Fruit fly (Drosophila melanogaster) whole organism, embryonic: ENCODE data around the gene CG17343.

Experiments used
- CG11696 ChIP-seq: fragments of 200-800 bp; sonication (Bioruptor generic); IDR thresholded peaks from 2 replicates; pipeline ENCODE4 v1.3.6; 2022; ENCODE audit warnings: missing biosample characterization, missing genetic modification characterization
- CG11723 ChIP-seq: fragments of 200-800 bp; sonication (Bioruptor generic); optimal IDR thresholded peaks from 2 replicates; lab custom pipeline; 2017; ENCODE audit warnings: missing biosample characterization, mild to moderate bottlenecking, missing genetic modification characterization
- CG1529 ChIP-seq: fragments of 200-800 bp; sonication (Bioruptor generic); optimal IDR thresholded peaks from 3 replicates; lab custom pipeline; 2018; ENCODE audit warnings: missing biosample characterization, missing genetic modification characterization
- CG15514 ChIP-seq: fragments of 200-800 bp; sonication (Bioruptor generic); optimal IDR thresholded peaks from 3 replicates; lab custom pipeline; 2017; ENCODE audit warnings: missing biosample characterization, missing genetic modification characterization, mild to moderate bottlenecking, moderate library complexity, missing genetic modification reagents
- CG15601 ChIP-seq: fragments of 200-800 bp; sonication (Bioruptor generic); optimal IDR thresholded peaks from 3 replicates; lab custom pipeline; 2019; ENCODE audit warnings: missing biosample characterization, mild to moderate bottlenecking, missing genetic modification characterization, moderate library complexity
- CG1647 ChIP-seq: fragments of 200-800 bp; sonication (Bioruptor generic); optimal IDR thresholded peaks from 3 replicates; lab custom pipeline; 2016; ENCODE audit warnings: missing biosample characterization, missing genetic modification characterization
- CG16863 ChIP-seq: fragments of 200-800 bp; sonication (Bioruptor generic); optimal IDR thresholded peaks from 3 replicates; lab custom pipeline; 2016; ENCODE audit warnings: missing biosample characterization, missing genetic modification characterization
- CG17328 ChIP-seq: fragments of 200-800 bp; sonication (Bioruptor generic); IDR thresholded peaks from 2 replicates; pipeline ENCODE4 v1.3.6; 2022; ENCODE audit warnings: missing biosample characterization, missing genetic modification characterization
- CG17361 ChIP-seq: fragments of 200-800 bp; sonication (Bioruptor generic); IDR thresholded peaks from 3 replicates; pipeline ENCODE4 v1.3.6; 2022; ENCODE audit warnings: missing biosample characterization, missing genetic modification characterization
- CG18262 ChIP-seq: fragments of 200-800 bp; optimal IDR thresholded peaks from 3 replicates; lab custom pipeline; 2019; ENCODE audit warnings: missing biosample characterization, mild to moderate bottlenecking, missing genetic modification characterization, moderate library complexity
- CG2202 ChIP-seq: fragments of 200-800 bp; sonication (Bioruptor generic); optimal IDR thresholded peaks from 2 replicates; lab custom pipeline; 2018; ENCODE audit warnings: missing biosample characterization, mild to moderate bottlenecking, missing genetic modification characterization
- CG2678 ChIP-seq: fragments of 200-800 bp; sonication (Bioruptor generic); optimal IDR thresholded peaks from 3 replicates; lab custom pipeline; 2019; ENCODE audit warnings: missing biosample characterization, mild to moderate bottlenecking, missing genetic modification characterization, moderate library complexity
- CG30403 ChIP-seq: fragments of 200-800 bp; sonication (Bioruptor generic); optimal IDR thresholded peaks from 3 replicates; lab custom pipeline; 2016; ENCODE audit warnings: missing biosample characterization, missing genetic modification characterization
- CG3281 ChIP-seq: fragments of 200-800 bp; sonication (Bioruptor generic); optimal IDR thresholded peaks from 3 replicates; lab custom pipeline; 2017; ENCODE audit warnings: missing biosample characterization, mild to moderate bottlenecking, missing genetic modification characterization
- CG33213 ChIP-seq: fragments of 200-800 bp; sonication (Bioruptor generic); optimal IDR thresholded peaks from 3 replicates; lab custom pipeline; 2016; ENCODE audit warnings: missing biosample characterization, missing genetic modification characterization
- CG3726 ChIP-seq: fragments of 200-800 bp; sonication (Bioruptor generic); IDR thresholded peaks from 3 replicates; pipeline ENCODE4, ENCODE4 v1.3.6; 2022; ENCODE audit warnings: missing biosample characterization, missing genetic modification characterization
- CG4360 ChIP-seq: fragments of 200-800 bp; sonication (Bioruptor generic); IDR thresholded peaks from 2 replicates; pipeline ENCODE4 v1.3.6; 2022; ENCODE audit warnings: missing biosample characterization, missing genetic modification characterization
- CG6175 ChIP-seq: fragments of 200-800 bp; sonication (Bioruptor generic); IDR thresholded peaks from 3 replicates; pipeline ENCODE4 v1.3.6; 2022; ENCODE audit warnings: missing biosample characterization, missing genetic modification characterization
- CG6272 ChIP-seq: fragments of 200-800 bp; sonication (Bioruptor generic); IDR thresholded peaks from 2 replicates; pipeline ENCODE4 v1.3.6; 2022; ENCODE audit warnings: missing biosample characterization, missing genetic modification characterization
- CG7556 ChIP-seq: fragments of 200-800 bp; sonication (Bioruptor generic); optimal IDR thresholded peaks from 2 replicates; lab custom pipeline; 2017; ENCODE audit warnings: missing biosample characterization, mild to moderate bottlenecking, missing genetic modification characterization
- CG8359 ChIP-seq: fragments of 200-800 bp; sonication (Bioruptor generic); optimal IDR thresholded peaks from 2 replicates; lab custom pipeline; 2017; ENCODE audit warnings: missing biosample characterization, mild to moderate bottlenecking, missing genetic modification characterization, borderline replicate concordance
- CG9437 ChIP-seq: fragments of 200-800 bp; sonication (Bioruptor generic); optimal IDR thresholded peaks from 2 replicates; lab custom pipeline; 2018; ENCODE audit warnings: missing biosample characterization, mild to moderate bottlenecking, missing genetic modification characterization
- CHES-1-like ChIP-seq: fragments of 200-800 bp; sonication (Bioruptor generic); optimal IDR thresholded peaks from 2 replicates; lab custom pipeline; 2016; ENCODE audit warnings: missing biosample characterization, missing genetic modification characterization
- Camta ChIP-seq: fragments of 200-800 bp; sonication (Bioruptor generic); optimal IDR thresholded peaks from 2 replicates; lab custom pipeline; 2016; ENCODE audit warnings: missing biosample characterization, missing genetic modification characterization
- Dll ChIP-seq: fragments of 200-800 bp; sonication (Bioruptor generic); IDR thresholded peaks from 4 replicates; pipeline ENCODE4 v1.3.6; 2022; ENCODE audit warnings: missing biosample characterization, missing genetic modification characterization; ENCODE audit not compliant: partially characterized antibody
- Ets65A ChIP-seq: fragments of 200-800 bp; sonication (Bioruptor generic); peaks from one replicate; lab custom pipeline; 2016; ENCODE audit warnings: missing biosample characterization, missing genetic modification characterization
- MTF-1 ChIP-seq: fragments of 200-800 bp; sonication (Bioruptor generic); optimal IDR thresholded peaks from 2 replicates; lab custom pipeline; 2018; ENCODE audit warnings: missing biosample characterization, mild to moderate bottlenecking, missing genetic modification characterization, borderline replicate concordance
- Meics ChIP-seq: fragments of 200-800 bp; sonication (Bioruptor generic); optimal IDR thresholded peaks from 2 replicates; lab custom pipeline; 2017; ENCODE audit warnings: missing biosample characterization, mild to moderate bottlenecking, missing genetic modification characterization
- Nf-YB ChIP-seq: fragments of 200-800 bp; sonication (Bioruptor generic); optimal IDR thresholded peaks from 3 replicates; lab custom pipeline; 2019; ENCODE audit warnings: missing biosample characterization, mild to moderate bottlenecking, missing genetic modification characterization, moderate library complexity
- Oaz ChIP-seq: fragments of 200-800 bp; sonication (Bioruptor generic); IDR thresholded peaks from 2 replicates; pipeline ENCODE4 v1.3.6; 2022; ENCODE audit warnings: missing biosample characterization, missing genetic modification characterization
- Side ChIP-seq: fragments of 200-800 bp; sonication (Bioruptor generic); optimal IDR thresholded peaks from 2 replicates; lab custom pipeline; 2016; ENCODE audit warnings: missing biosample characterization, missing genetic modification characterization
- Six4 ChIP-seq: fragments of 200-800 bp; sonication (Bioruptor generic); optimal IDR thresholded peaks from 2 replicates; lab custom pipeline; 2016; ENCODE audit warnings: missing biosample characterization, missing genetic modification characterization
- Sry-β ChIP-seq: fragments of 200-800 bp; sonication (Bioruptor generic); optimal IDR thresholded peaks from 2 replicates; lab custom pipeline; 2018; ENCODE audit warnings: missing biosample characterization, mild to moderate bottlenecking, missing genetic modification characterization, moderate library complexity
- TFAM ChIP-seq: fragments of 200-800 bp; sonication (Bioruptor generic); optimal IDR thresholded peaks from 2 replicates; lab custom pipeline; 2017; ENCODE audit warnings: missing biosample characterization, missing genetic modification characterization, inconsistent platforms
- Tbp ChIP-seq: fragments of >200 bp; optimal IDR thresholded peaks from 2 replicates; lab custom pipeline; 2018; ENCODE audit warnings: missing biosample characterization, missing genetic modification characterization
- ash1 ChIP-seq: fragments of 200-800 bp; sonication (Bioruptor generic); optimal IDR thresholded peaks from 2 replicates; lab custom pipeline; 2018; ENCODE audit warnings: missing biosample characterization, mild to moderate bottlenecking, missing genetic modification characterization
- cad ChIP-seq: fragments of >200 bp; optimal IDR thresholded peaks from 2 replicates; lab custom pipeline; 2017; ENCODE audit warnings: missing biosample characterization, missing genetic modification characterization
- dan ChIP-seq: fragments of 200-800 bp; sonication (Bioruptor generic); IDR thresholded peaks from 2 replicates; pipeline ENCODE4 v1.3.6; 2022; ENCODE audit warnings: missing biosample characterization, missing genetic modification characterization
- fu2 ChIP-seq: fragments of 200-800 bp; sonication (Bioruptor generic); optimal IDR thresholded peaks from 2 replicates; lab custom pipeline; 2016; ENCODE audit warnings: missing biosample characterization, missing genetic modification characterization
- grau ChIP-seq: fragments of 200-800 bp; optimal IDR thresholded peaks from 3 replicates; lab custom pipeline; 2019; ENCODE audit warnings: missing biosample characterization, mild to moderate bottlenecking, missing genetic modification characterization, moderate library complexity
- lbe ChIP-seq: fragments of 200-800 bp; sonication (Bioruptor generic); optimal IDR thresholded peaks from 2 replicates; lab custom pipeline; 2016; ENCODE audit warnings: missing biosample characterization, mild to moderate bottlenecking, missing genetic modification characterization
- maf-S ChIP-seq: fragments of 200-800 bp; sonication (Bioruptor generic); optimal IDR thresholded peaks from 2 replicates; lab custom pipeline; 2016; ENCODE audit warnings: missing biosample characterization, missing genetic modification characterization
- p53 ChIP-seq: fragments of 200-800 bp; sonication (Bioruptor generic); optimal IDR thresholded peaks from 2 replicates; lab custom pipeline; 2016; ENCODE audit warnings: missing biosample characterization, missing genetic modification characterization
- pan ChIP-seq, 4 experiments: fragments of >200 bp in 3 of 4; fragments of 200-800 bp in 1 of 4; sonication (Bioruptor generic) in 1 of 4; optimal IDR thresholded peaks in 3 of 4; IDR thresholded peaks in 1 of 4; 2 replicates each; pipeline versions ENCODE4 v1.3.6 to Lab custom; 2017 to 2022; ENCODE audit warnings: missing biosample characterization in 2 of 4, missing genetic modification characterization in 2 of 4, mixed read lengths in 1 of 4
- peb ChIP-seq: fragments of 200-800 bp; sonication (Bioruptor generic); IDR thresholded peaks from 2 replicates; pipeline ENCODE4 v1.3.6; 2022; ENCODE audit warnings: missing biosample characterization, missing genetic modification characterization
- pho ChIP-seq: fragments of 200-800 bp; sonication (Bioruptor generic); optimal IDR thresholded peaks from 2 replicates; lab custom pipeline; 2016; ENCODE audit warnings: missing biosample characterization, missing genetic modification characterization
- pnt ChIP-seq: fragments of 200-800 bp; sonication (Bioruptor generic); optimal IDR thresholded peaks from 3 replicates; lab custom pipeline; 2016; ENCODE audit warnings: missing biosample characterization, missing genetic modification characterization
- salm ChIP-seq: fragments of 200-800 bp; sonication (Bioruptor generic); optimal IDR thresholded peaks from 2 replicates; lab custom pipeline; 2018; ENCODE audit warnings: missing biosample characterization, mild to moderate bottlenecking, missing genetic modification characterization
- sob ChIP-seq: fragments of 200-800 bp; sonication (Bioruptor generic); IDR thresholded peaks from 2 replicates; pipeline ENCODE4 v1.3.6; 2022; ENCODE audit warnings: missing biosample characterization, missing genetic modification characterization
- twi ChIP-seq: fragments of 200-800 bp; optimal IDR thresholded peaks from 2 replicates; lab custom pipeline; 2019; ENCODE audit warnings: missing biosample characterization, mild to moderate bottlenecking, missing genetic modification characterization, moderate library complexity

Gene CG17343

dm6 chr2L:19026491-19027197 is 38.1 kb upstream of the CG17343 start (continued):
- no peak for TF ChIP-seq Oaz
- peak; percentile 6 for TF ChIP-seq CG16863 (GFP tag; lab: Kevin White, UChicago)
- TF ChIP-seq ash1, result peak; percentile 2
- peak; percentile 15 for TF ChIP-seq CG15601 (tag; lab: Kevin White, UChicago)
- peak; percentile 75 for TF ChIP-seq CG3281 (GFP tag; lab: Kevin White, UChicago)
- TF ChIP-seq p53, result no peak
- no peak for TF ChIP-seq CG1529
- no peak for TF ChIP-seq fu2
- peak; percentile 86 for TF ChIP-seq CG2678 (tag; lab: Kevin White, UChicago)
- peak; percentile 53; the same call in 2 of the 3 replicates for TF ChIP-seq CG17361 (GFP tag; lab: Robert Waterston, UW)
- TF ChIP-seq peb (GFP tag; lab: Robert Waterston, UW), result no peak
- no peak for TF ChIP-seq dan (GFP tag; lab: Robert Waterston, UW)
- no peak for TF ChIP-seq Side (GFP tag; lab: Kevin White, UChicago)
- TF ChIP-seq CG11723, result peak; percentile 41
- TF ChIP-seq CG4360 (GFP tag; lab: Robert Waterston, UW), result no peak
- TF ChIP-seq twi (tag; lab: Kevin White, UChicago), result peak; percentile 10
- peak; percentile 88 for TF ChIP-seq CG7556 (GFP tag; lab: Kevin White, UChicago)
- no peak for TF ChIP-seq maf-S (GFP tag; lab: Kevin White, UChicago)
- no peak for TF ChIP-seq CHES-1-like (GFP tag; lab: Kevin White, UChicago)
- TF ChIP-seq cad, result no peak
- peak; percentile 35; the same call in 1 of the 2 replicates for TF ChIP-seq sob (GFP tag; lab: Robert Waterston, UW)
- no peak for TF ChIP-seq CG3726
- no peak for TF ChIP-seq CG2202 (tag; lab: Kevin White, UChicago)
- no peak for TF ChIP-seq MTF-1 (GFP tag; lab: Kevin White, UChicago)
- TF ChIP-seq pan (optimal IDR thresholded peaks at IDR 0.05; lab: Kevin White, UChicago), result no peak
- peak in 1 of 2 experiments; percentile 20 for TF ChIP-seq pan (GFP tag; optimal IDR thresholded peaks at IDR 0.05 in 1 of 2, IDR thresholded peaks at IDR 0.05 in 1 of 2)
- no peak for TF ChIP-seq CG1647 (GFP tag; lab: Kevin White, UChicago)
- peak; percentile 81 for TF ChIP-seq Ets65A (GFP tag; lab: Kevin White, UChicago)
- no peak for TF ChIP-seq CG8359
- no peak for TF ChIP-seq Camta (GFP tag; lab: Kevin White, UChicago)
- peak; percentile 77 for TF ChIP-seq Meics
- peak; percentile 48 for TF ChIP-seq CG30403 (GFP tag; lab: Kevin White, UChicago)
- TF ChIP-seq pnt, result no peak
- peak; percentile 75 for TF ChIP-seq grau (tag; lab: Kevin White, UChicago)
- TF ChIP-seq pho (GFP tag; lab: Kevin White, UChicago), result peak; percentile 34
- no peak for TF ChIP-seq CG6272 (GFP tag; lab: Robert Waterston, UW)
- no peak for TF ChIP-seq CG6175 (GFP tag; lab: Robert Waterston, UW)
- no peak for TF ChIP-seq Six4
- no peak for TF ChIP-seq Tbp (GFP tag; lab: Kevin White, UChicago)
- TF ChIP-seq Dll (GFP tag; lab: Robert Waterston, UW), result no peak
- no peak for TF ChIP-seq CG17328 (GFP tag; lab: Robert Waterston, UW)
- TF ChIP-seq salm (tag; lab: Kevin White, UChicago), result peak; percentile 11
- TF ChIP-seq TFAM (GFP tag; lab: Kevin White, UChicago), result no peak
- peak; percentile 51 for TF ChIP-seq CG18262 (tag; lab: Kevin White, UChicago)
- no peak for TF ChIP-seq CG33213 (GFP tag; lab: Kevin White, UChicago)
- TF ChIP-seq Nf-YB (GFP tag; lab: Kevin White, UChicago), result peak; percentile 14
- peak; percentile 43 for TF ChIP-seq CG15514 (GFP tag; lab: Kevin White, UChicago)
- TF ChIP-seq CG9437 (GFP tag; lab: Kevin White, UChicago), result peak; percentile 38
- no peak for TF ChIP-seq Sry-β (GFP tag; lab: Kevin White, UChicago)
- peak; percentile 23; the same call in 1 of the 2 replicates for TF ChIP-seq CG11696 (GFP tag; lab: Robert Waterston, UW)
- no peak for TF ChIP-seq lbe (GFP tag; lab: Kevin White, UChicago)
